Worm (Caenorhabditis elegans) whole organism, late embryonic: ENCODE results near the gene C02C6.14.

ENCODE experiments used
- C38D4.7 ChIP-seq: fragments of 200-800 bp; sonication (Bioruptor generic); optimal IDR thresholded peaks from 2 replicates; lab custom pipeline; 2018; ENCODE audit warnings: mild to moderate bottlenecking, missing genetic modification characterization, moderate library complexity, missing compliant biosample characterization
- F13H6.1 ChIP-seq: sonication (generic microtip); optimal IDR thresholded peaks from 2 replicates; lab custom pipeline; 2016; ENCODE audit warnings: missing genetic modification characterization, missing compliant biosample characterization
- K02D7.2 ChIP-seq: sonication (generic microtip); optimal IDR thresholded peaks from 2 replicates; lab custom pipeline; 2017; ENCODE audit warnings: mild to moderate bottlenecking, missing genetic modification characterization, missing compliant biosample characterization
- T23F11.4 ChIP-seq: fragments of 200-800 bp; sonication (Bioruptor generic); optimal IDR thresholded peaks from 2 replicates; lab custom pipeline; 2018; ENCODE audit warnings: mild to moderate bottlenecking, missing genetic modification characterization, missing compliant biosample characterization
- Y22D7AL.16 ChIP-seq: sonication (generic microtip); optimal IDR thresholded peaks from 2 replicates; lab custom pipeline; 2016; ENCODE audit warnings: missing genetic modification characterization, missing compliant biosample characterization
- ama-1 ChIP-seq: fragments of 150-350 bp; optimal IDR thresholded peaks from 2 replicates; lab custom pipeline; 2014
- ceh-14 ChIP-seq: sonication (generic microtip); optimal IDR thresholded peaks from 2 replicates; lab custom pipeline; 2016; ENCODE audit warnings: missing genotype, missing genetic modification characterization, missing compliant biosample characterization
- ceh-18 ChIP-seq: sonication (generic microtip); optimal IDR thresholded peaks from 2 replicates; lab custom pipeline; 2016; ENCODE audit warnings: missing genetic modification characterization, missing compliant biosample characterization
- ceh-19 ChIP-seq: fragments of 200-800 bp; sonication (Bioruptor generic); optimal IDR thresholded peaks from 2 replicates; lab custom pipeline; 2018; ENCODE audit warnings: mild to moderate bottlenecking, missing genetic modification characterization, missing compliant biosample characterization
- ceh-22 ChIP-seq: sonication (generic microtip); optimal IDR thresholded peaks from 2 replicates; lab custom pipeline; 2017; ENCODE audit warnings: missing biosample characterization, missing genetic modification characterization
- ceh-24 ChIP-seq: sonication (generic microtip); optimal IDR thresholded peaks from 2 replicates; lab custom pipeline; 2016; ENCODE audit warnings: mild to moderate bottlenecking, missing genetic modification characterization, missing compliant biosample characterization
- ceh-30 ChIP-seq: fragments of 150-350 bp; optimal IDR thresholded peaks from 2 replicates; lab custom pipeline; 2014; ENCODE audit warnings: missing biosample characterization, missing genetic modification characterization
- ceh-31 ChIP-seq: sonication (generic microtip); optimal IDR thresholded peaks from 2 replicates; lab custom pipeline; 2016; ENCODE audit warnings: missing genetic modification characterization, missing compliant biosample characterization
- ceh-34 ChIP-seq: sonication (generic microtip); optimal IDR thresholded peaks from 2 replicates; lab custom pipeline; 2016; ENCODE audit warnings: mild to moderate bottlenecking, missing genetic modification characterization, missing compliant biosample characterization
- ceh-45 ChIP-seq: fragments of 200-800 bp; sonication (Bioruptor generic); IDR thresholded peaks from 2 replicates; pipeline ENCODE4 v1.3.6; 2022; ENCODE audit warnings: missing genetic modification reagents, missing genetic modification characterization, missing compliant biosample characterization
- ceh-48 ChIP-seq: sonication (generic microtip); optimal IDR thresholded peaks from 2 replicates; lab custom pipeline; 2016; ENCODE audit warnings: missing genetic modification characterization, inconsistent platforms, missing compliant biosample characterization
- ceh-9 ChIP-seq: sonication (generic microtip); optimal IDR thresholded peaks from 2 replicates; lab custom pipeline; 2016; ENCODE audit warnings: mild to moderate bottlenecking, missing genetic modification characterization, inconsistent platforms, missing compliant biosample characterization
- che-1 ChIP-seq: sonication (generic microtip); optimal IDR thresholded peaks from 2 replicates; lab custom pipeline; 2016; ENCODE audit warnings: mild to moderate bottlenecking, missing genetic modification characterization, missing compliant biosample characterization
- dve-1 ChIP-seq: sonication (generic microtip); optimal IDR thresholded peaks from 2 replicates; lab custom pipeline; 2017; ENCODE audit warnings: antibody characterized with exemption, mild to moderate bottlenecking, missing genetic modification characterization, missing compliant biosample characterization
- elt-2 ChIP-seq: sonication (generic microtip); optimal IDR thresholded peaks from 2 replicates; lab custom pipeline; 2016; ENCODE audit warnings: missing genetic modification reagents, missing genetic modification characterization, missing compliant biosample characterization
- elt-4 ChIP-seq: sonication (generic microtip); optimal IDR thresholded peaks from 2 replicates; lab custom pipeline; 2016; ENCODE audit warnings: missing genetic modification characterization, missing compliant biosample characterization
- eyg-1 ChIP-seq: sonication (generic microtip); optimal IDR thresholded peaks from 2 replicates; lab custom pipeline; 2016; ENCODE audit warnings: missing genotype, missing genetic modification characterization, missing compliant biosample characterization
- fax-1 ChIP-seq: sonication (generic microtip); optimal IDR thresholded peaks from 2 replicates; lab custom pipeline; 2016; ENCODE audit warnings: missing genotype, missing genetic modification characterization, missing compliant biosample characterization
- fkh-10 ChIP-seq: fragments of 150-350 bp; optimal IDR thresholded peaks from 2 replicates; lab custom pipeline; 2014; ENCODE audit warnings: missing biosample characterization, missing genetic modification reagents, missing genetic modification characterization
- fkh-6 ChIP-seq: sonication (generic microtip); optimal IDR thresholded peaks from 2 replicates; lab custom pipeline; 2016; ENCODE audit warnings: missing genetic modification characterization, missing compliant biosample characterization
- gmeb-2 ChIP-seq: sonication (generic microtip); optimal IDR thresholded peaks from 2 replicates; lab custom pipeline; 2016; ENCODE audit warnings: missing genetic modification characterization, inconsistent platforms, missing compliant biosample characterization
- hlh-30 ChIP-seq: sonication (generic microtip); optimal IDR thresholded peaks from 2 replicates; lab custom pipeline; 2017; ENCODE audit warnings: antibody characterized with exemption, missing genetic modification characterization, missing compliant biosample characterization; ENCODE audit not compliant: insufficient read depth
- hlh-6 ChIP-seq: sonication (generic microtip); optimal IDR thresholded peaks from 2 replicates; lab custom pipeline; 2016; ENCODE audit warnings: missing genotype, missing genetic modification characterization, missing compliant biosample characterization
- lin-11 ChIP-seq: fragments of 200-800 bp; sonication (Bioruptor generic); optimal IDR thresholded peaks from 2 replicates; lab custom pipeline; 2018; ENCODE audit warnings: mild to moderate bottlenecking, missing genetic modification characterization, missing compliant biosample characterization
- madf-2 ChIP-seq: sonication (generic microtip); optimal IDR thresholded peaks from 2 replicates; lab custom pipeline; 2017; ENCODE audit warnings: missing genetic modification characterization, missing compliant biosample characterization
- nfya-1 ChIP-seq: sonication (generic microtip); optimal IDR thresholded peaks from 2 replicates; lab custom pipeline; 2017; ENCODE audit warnings: missing genetic modification characterization, mild to moderate bottlenecking, missing compliant biosample characterization, antibody characterized with exemption, moderate library complexity
- nhr-11 ChIP-seq: fragments of 150-350 bp; optimal IDR thresholded peaks from 2 replicates; lab custom pipeline; 2014; ENCODE audit warnings: missing biosample characterization, missing genetic modification characterization
- npax-4 ChIP-seq: sonication (generic microtip); optimal IDR thresholded peaks from 2 replicates; lab custom pipeline; 2016; ENCODE audit warnings: missing genetic modification characterization, missing compliant biosample characterization
- odd-2 ChIP-seq: sonication (generic microtip); optimal IDR thresholded peaks from 2 replicates; lab custom pipeline; 2017; ENCODE audit warnings: antibody characterized with exemption, mild to moderate bottlenecking, missing genetic modification characterization, missing compliant biosample characterization
- pat-9 ChIP-seq: fragments of 200-800 bp; sonication (Bioruptor generic); optimal IDR thresholded peaks from 2 replicates; lab custom pipeline; 2018; ENCODE audit warnings: mild to moderate bottlenecking, missing genetic modification characterization, moderate library complexity, missing compliant biosample characterization
- pha-2 ChIP-seq: sonication (generic microtip); optimal IDR thresholded peaks from 2 replicates; lab custom pipeline; 2017; ENCODE audit warnings: mild to moderate bottlenecking, missing genetic modification characterization, missing compliant biosample characterization
- pqm-1 ChIP-seq: sonication (generic microtip); optimal IDR thresholded peaks from 2 replicates; lab custom pipeline; 2016; ENCODE audit warnings: missing genetic modification characterization, missing compliant biosample characterization
- pros-1 ChIP-seq: fragments of 150-350 bp; optimal IDR thresholded peaks from 2 replicates; lab custom pipeline; 2014; ENCODE audit warnings: missing biosample characterization, missing genetic modification reagents, missing genetic modification characterization
- sox-2 ChIP-seq: fragments of 200-800 bp; sonication (Bioruptor generic); IDR thresholded peaks from 2 replicates; pipeline ENCODE4 v1.3.6; 2022; ENCODE audit warnings: missing genetic modification reagents, missing genetic modification characterization, missing compliant biosample characterization
- syd-9 ChIP-seq: sonication (generic microtip); optimal IDR thresholded peaks from 2 replicates; lab custom pipeline; 2016; ENCODE audit warnings: mild to moderate bottlenecking, missing genetic modification characterization, moderate library complexity, missing compliant biosample characterization
- tbx-2 ChIP-seq: sonication (generic microtip); optimal IDR thresholded peaks from 2 replicates; lab custom pipeline; 2016; ENCODE audit warnings: missing genetic modification characterization, missing compliant biosample characterization
- tbx-7 ChIP-seq: sonication (generic microtip); optimal IDR thresholded peaks from 2 replicates; lab custom pipeline; 2016; ENCODE audit warnings: missing genotype, missing genetic modification characterization, missing compliant biosample characterization
- unc-3 ChIP-seq, 2 experiments: fragments of 200-800 bp in 1 of 2; sonication (Bioruptor generic) in 1 of 2; sonication (generic microtip) in 1 of 2; conservative IDR thresholded peaks in 1 of 2; optimal IDR thresholded peaks in 1 of 2; 2 replicates each; pipeline versions ENCODE4 v1.3.6 to Lab custom; 2016 to 2022; ENCODE audit warnings: missing compliant biosample characterization in 2 of 2, missing genetic modification characterization in 2 of 2, missing genetic modification reagents in 1 of 2
- unc-86 ChIP-seq: sonication (generic microtip); optimal IDR thresholded peaks from 2 replicates; lab custom pipeline; 2016; ENCODE audit warnings: missing genetic modification characterization, missing compliant biosample characterization
- zip-5 ChIP-seq: sonication (generic microtip); optimal IDR thresholded peaks from 2 replicates; lab custom pipeline; 2016; ENCODE audit warnings: missing genetic modification characterization, missing compliant biosample characterization

Gene C02C6.14

DNA sequence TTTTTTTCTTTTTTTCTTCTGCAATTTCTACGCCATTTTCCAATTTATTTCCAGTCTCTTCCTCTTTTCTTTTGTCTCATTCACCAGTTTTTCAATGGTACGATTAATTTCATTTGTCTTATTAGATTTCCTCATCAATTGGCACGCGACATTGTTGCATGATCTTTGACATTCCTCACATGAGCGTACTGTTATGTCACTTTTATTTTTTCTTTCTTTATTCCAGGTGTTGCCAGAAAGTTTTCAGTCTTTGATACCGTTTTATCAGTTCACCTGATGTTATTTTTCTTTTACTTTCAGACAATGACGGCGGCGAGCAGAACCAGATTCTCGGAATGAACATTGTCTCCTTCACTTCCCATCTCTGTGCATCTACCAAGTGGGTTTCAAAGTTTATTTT lies at the start of gene C02C6.14, which contains the start of gene olrn-1:
TSS of gene C02C6.14 (plus strand) at position 304 of the 400 bp plus-strand sequence.
TSS of gene olrn-1 (plus strand) at position 301 of the 400 bp plus-strand sequence.
- TF ChIP-seq ceh-18 (no peak), tbx-7 (no peak), ceh-22 (tag; lab: Kevin White, UChicago) (no peak), ceh-34 (tag; lab: Kevin White, UChicago) (no peak)

ce11 chrX:15487806-15488205 lies 49.7 kb upstream of the C02C6.14 start, which contains the start of gene H13N06.2:
Gene H13N06.2, plus strand, starts transcription at chrX:15488106.
- TF ChIP-seq npax-4 (tag; lab: Kevin White, UChicago) (no peak), ceh-45 (GFP tag; lab: Robert Waterston, UW) (no peak), fax-1 (tag; lab: Kevin White, UChicago) (no peak), syd-9 (no peak), elt-4 (no peak), sox-2 (GFP tag; lab: Robert Waterston, UW) (no peak), ceh-9 (tag; lab: Kevin White, UChicago) (no peak), unc-3 (GFP tag; conservative IDR thresholded peaks at IDR 0.05; lab: Robert Waterston, UW) (no peak), unc-3 (tag; optimal IDR thresholded peaks at IDR 0.05; lab: Kevin White, UChicago) (no peak), gmeb-2 (no peak), pat-9 (tag; lab: Kevin White, UChicago) (no peak), pros-1 (tag; lab: Kevin White, UChicago) (no peak), pha-2 (tag; lab: Kevin White, UChicago) (no peak), F13H6.1 (tag; lab: Kevin White, UChicago) (no peak), hlh-6 (tag; lab: Kevin White, UChicago) (no peak), hlh-30 (tag; lab: Kevin White, UChicago) (no peak), zip-5 (no peak), lin-11 (tag; lab: Kevin White, UChicago) (no peak), dve-1 (tag; lab: Kevin White, UChicago) (no peak)

- no peak for TF ChIP-seq ceh-14 (tag; lab: Kevin White, UChicago)
- no peak for TF ChIP-seq npax-4 (tag; lab: Kevin White, UChicago)
Measured at ce11 chrX:15491110-15491509, 46.4 kb upstream of the C02C6.14 start.

DNA sequence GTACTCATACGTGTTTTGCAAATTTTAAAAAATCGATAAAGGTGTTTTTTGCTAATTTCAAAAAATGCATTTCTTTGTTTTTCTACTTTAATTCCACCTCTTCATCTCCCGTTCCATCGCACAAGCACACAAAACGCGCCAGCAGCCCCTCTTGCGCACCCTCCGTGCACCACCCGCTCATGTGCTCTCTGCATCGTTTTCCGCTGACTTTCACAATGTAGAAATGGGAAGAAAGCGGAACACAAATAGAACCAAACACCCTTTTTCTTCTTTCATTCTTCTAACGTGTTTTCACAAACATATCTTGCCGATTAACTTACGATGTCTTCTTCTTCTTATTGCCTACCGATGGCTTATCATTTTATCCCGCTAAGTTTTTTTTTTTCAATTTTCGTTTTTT lies 44.7 kb upstream of the C02C6.14 start:
- TF ChIP-seq zip-5 (no peak), nfya-1 (tag; lab: Kevin White, UChicago) (peak; percentile 64), ceh-22 (tag; lab: Kevin White, UChicago) (no peak), Y22D7AL.16 (tag; lab: Kevin White, UChicago) (peak; percentile 12), fkh-10 (no peak), tbx-2 (tag; lab: Kevin White, UChicago) (peak; percentile 70), ceh-9 (tag; lab: Kevin White, UChicago) (no peak), pros-1 (tag; lab: Kevin White, UChicago) (no peak), ceh-19 (no peak), ceh-34 (tag; lab: Kevin White, UChicago) (peak; percentile 75), hlh-6 (tag; lab: Kevin White, UChicago) (no peak), ama-1 (lab: Kevin White, UChicago) (no peak), npax-4 (tag; lab: Kevin White, UChicago) (no peak), unc-86 (no peak), K02D7.2 (tag; lab: Kevin White, UChicago) (no peak), lin-11 (tag; lab: Kevin White, UChicago) (peak; percentile 7), C38D4.7 (GFP tag; lab: Kevin White, UChicago) (no peak), ceh-45 (GFP tag; lab: Robert Waterston, UW) (0 out of 2 replicates have a peak, but pooled peaks have one; percentile 34), ceh-24 (tag; lab: Kevin White, UChicago) (no peak), che-1 (peak; percentile 25), T23F11.4 (GFP tag; lab: Kevin White, UChicago) (peak; percentile 21), ceh-31 (peak; percentile 55), madf-2 (peak; percentile 14), fax-1 (tag; lab: Kevin White, UChicago) (no peak), nhr-11 (tag; lab: Kevin White, UChicago) (no peak), elt-2 (tag; lab: Kevin White, UChicago) (peak; percentile 53), ceh-30 (tag; lab: Kevin White, UChicago) (no peak), ceh-48 (tag; lab: Kevin White, UChicago) (peak; percentile 46), gmeb-2 (peak; percentile 22), pqm-1 (no peak), fkh-6 (tag; lab: Kevin White, UChicago) (no peak), eyg-1 (tag; lab: Kevin White, UChicago) (no peak), hlh-30 (tag; lab: Kevin White, UChicago) (peak; percentile 68), odd-2 (tag; lab: Kevin White, UChicago) (no peak)
